Fruit fly (Drosophila melanogaster): ENCODE results near the gene caup.

caup gene

DNA sequence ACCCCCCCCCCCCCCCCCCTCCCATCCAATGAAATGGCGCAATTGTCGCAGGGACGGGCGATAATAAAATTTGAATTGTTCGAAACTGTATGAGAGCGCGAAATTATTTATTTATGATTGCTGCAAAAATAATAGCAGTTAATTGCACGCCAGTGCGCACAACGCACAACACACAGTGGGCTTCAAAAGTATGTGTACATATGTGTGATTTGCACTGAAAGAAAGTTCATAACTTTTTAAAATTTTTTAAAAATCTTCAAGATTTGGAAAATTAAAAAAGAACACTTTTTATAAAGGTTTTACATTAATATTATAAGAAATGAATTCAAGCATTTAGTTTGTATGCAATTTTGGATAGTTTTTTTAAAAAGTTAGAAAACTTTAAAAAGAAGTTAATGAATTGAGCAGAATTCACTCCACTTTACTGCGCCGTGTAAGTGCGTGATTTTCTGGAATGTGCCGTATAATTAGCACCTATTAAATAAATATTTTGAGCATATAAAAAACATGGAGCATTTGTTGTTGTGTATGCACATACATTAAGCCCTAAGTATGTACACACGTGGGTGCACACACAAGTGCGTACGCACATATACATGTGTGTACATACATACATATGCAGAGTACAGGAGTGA, 19.3 kb upstream of the caup start:
- no peak for TF ChIP-seq Sin3A (optimal IDR thresholded peaks at IDR 0.05)
- TF ChIP-seq psq (optimal IDR thresholded peaks at IDR 0.05): no peak
- TF ChIP-seq ttk (optimal IDR thresholded peaks at IDR 0.05): no peak
- no peak for TF ChIP-seq h (optimal IDR thresholded peaks at IDR 0.05)
- no peak for TF ChIP-seq insv (optimal IDR thresholded peaks at IDR 0.05)
- no peak for TF ChIP-seq Myc (optimal IDR thresholded peaks at IDR 0.05)

DNA sequence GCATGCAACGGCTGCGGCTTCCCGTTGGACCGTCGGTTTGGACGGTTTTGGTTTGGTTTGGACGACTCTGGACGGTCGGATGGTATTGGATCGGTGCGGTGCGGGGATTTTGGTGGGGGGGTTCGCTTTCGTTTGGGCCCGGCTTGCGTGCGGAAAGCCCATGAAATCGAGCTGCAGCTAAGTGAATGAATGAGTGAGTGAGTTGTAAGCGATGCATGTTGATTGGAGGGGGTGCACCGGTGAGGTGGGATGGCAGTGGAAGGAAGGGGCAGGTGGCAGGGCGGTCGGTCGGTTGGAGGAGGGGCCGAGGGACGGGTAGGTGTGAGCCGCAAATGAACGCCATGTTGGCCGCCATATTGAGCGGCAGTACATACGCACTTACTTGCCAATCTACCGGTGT, 18.7 kb upstream of the caup start:
- no peak for TF ChIP-seq insv (optimal IDR thresholded peaks at IDR 0.05)
- no peak for TF ChIP-seq Myc (optimal IDR thresholded peaks at IDR 0.05)
- TF ChIP-seq ttk (optimal IDR thresholded peaks at IDR 0.05): no peak
- no peak for TF ChIP-seq psq (optimal IDR thresholded peaks at IDR 0.05)
- TF ChIP-seq h (optimal IDR thresholded peaks at IDR 0.05): no peak
- no peak for TF ChIP-seq Sin3A (optimal IDR thresholded peaks at IDR 0.05)

DNA sequence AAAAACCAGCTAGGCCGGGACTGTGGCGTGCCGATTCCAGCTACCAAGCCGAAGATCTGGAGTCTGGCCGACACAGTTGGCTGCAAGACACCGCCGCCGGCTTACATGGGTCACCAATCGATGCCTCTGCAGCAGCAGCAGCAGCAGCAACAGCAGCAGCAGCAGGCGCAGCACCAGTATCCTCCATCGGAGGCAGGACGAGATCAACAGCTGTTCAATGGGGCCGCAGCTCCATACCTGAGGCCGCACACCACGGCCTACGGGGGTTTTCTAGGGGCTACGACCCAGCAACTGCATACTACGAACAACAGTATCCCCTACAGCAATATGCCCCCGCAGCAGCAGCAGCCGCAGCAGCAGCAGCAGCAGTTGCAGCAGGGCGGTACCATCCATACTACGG, 14.6 kb upstream of the caup start:
- no peak for TF ChIP-seq h (optimal IDR thresholded peaks at IDR 0.05)
- no peak for TF ChIP-seq ttk (optimal IDR thresholded peaks at IDR 0.05)
- TF ChIP-seq psq (optimal IDR thresholded peaks at IDR 0.05): no peak
- no peak for TF ChIP-seq Myc (optimal IDR thresholded peaks at IDR 0.05)

DNA sequence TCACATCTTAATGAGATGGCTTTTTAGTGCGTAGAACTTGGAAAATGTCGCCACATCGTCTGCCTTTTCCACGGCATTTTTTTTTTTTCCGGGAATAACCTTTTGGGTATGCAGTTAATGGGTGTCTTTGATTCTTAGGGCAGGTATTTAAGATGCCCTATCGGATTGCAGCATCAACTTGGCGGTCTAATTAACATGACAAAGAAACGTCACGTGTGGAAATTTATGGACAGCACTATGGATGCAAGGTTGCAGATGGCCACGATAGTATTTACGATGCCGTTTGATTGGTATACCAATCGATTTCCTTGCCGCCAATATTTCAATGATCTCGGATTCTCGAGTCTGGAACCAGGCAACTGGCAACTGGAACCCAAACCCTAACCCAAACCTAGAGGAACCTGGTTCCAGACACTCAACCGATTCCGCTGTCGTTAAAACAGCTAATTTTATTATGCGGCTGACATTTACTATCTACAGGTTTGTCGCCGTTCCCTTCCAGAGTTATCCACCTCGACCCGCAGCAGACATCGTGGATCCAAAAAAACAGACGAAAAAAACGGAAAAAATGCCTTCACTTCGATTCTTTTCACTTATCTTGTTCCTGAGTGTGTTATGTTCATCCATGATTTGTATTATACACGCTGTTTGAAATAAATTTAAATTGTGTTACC, 8.1 kb upstream of the caup start:
- TF ChIP-seq Sin3A (optimal IDR thresholded peaks at IDR 0.05) (no peak), insv (optimal IDR thresholded peaks at IDR 0.05) (no peak), h (optimal IDR thresholded peaks at IDR 0.05) (no peak), Myc (optimal IDR thresholded peaks at IDR 0.05) (no peak), ttk (optimal IDR thresholded peaks at IDR 0.05) (no peak), psq (optimal IDR thresholded peaks at IDR 0.05) (no peak)

DNA sequence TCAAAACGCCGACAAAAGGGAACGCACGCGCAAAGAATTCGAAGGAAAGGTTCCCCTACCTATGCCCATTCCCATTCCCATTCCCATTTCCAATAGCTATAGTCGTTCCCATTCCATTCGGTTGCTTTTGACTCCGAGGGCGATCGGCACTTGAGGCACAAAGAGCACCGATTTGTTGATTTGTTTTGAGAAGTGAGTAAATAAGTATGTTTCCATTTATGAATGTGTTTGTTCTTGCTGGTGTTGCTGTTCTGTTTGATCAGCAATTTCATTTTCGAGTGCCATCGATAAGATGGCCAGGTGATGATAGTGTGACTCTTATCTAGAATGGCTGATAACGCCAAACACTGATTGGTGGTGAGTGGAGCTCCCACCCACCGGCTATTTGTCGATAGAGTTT, 3.1 kb upstream of the caup start:
- no peak for TF ChIP-seq psq (optimal IDR thresholded peaks at IDR 0.05)
- TF ChIP-seq Sin3A (optimal IDR thresholded peaks at IDR 0.05): no peak
- TF ChIP-seq insv (optimal IDR thresholded peaks at IDR 0.05): no peak
- no peak for TF ChIP-seq ttk (optimal IDR thresholded peaks at IDR 0.05)
- TF ChIP-seq h (optimal IDR thresholded peaks at IDR 0.05): no peak
- no peak for TF ChIP-seq Myc (optimal IDR thresholded peaks at IDR 0.05)

DNA sequence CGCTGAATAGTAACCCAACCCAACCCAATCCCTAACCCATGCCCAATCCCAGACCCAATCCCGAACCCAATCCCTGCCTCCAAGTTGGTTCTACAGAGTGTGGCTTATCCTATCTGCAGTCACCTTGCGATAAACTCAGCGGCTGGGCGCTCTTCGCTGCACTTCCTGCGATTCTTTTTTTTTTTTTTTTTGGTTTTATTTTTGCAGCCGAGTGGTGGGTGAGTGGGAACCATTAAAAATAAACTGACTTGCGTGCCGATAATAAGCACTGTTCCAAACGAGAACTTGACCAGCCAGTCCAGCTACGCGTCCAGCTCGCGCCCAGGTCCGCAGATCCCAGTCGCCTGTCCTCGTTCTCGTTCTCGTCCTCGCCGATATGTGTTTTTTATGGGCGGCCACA, 5.6 kb downstream of the caup start:
- no peak for TF ChIP-seq psq (optimal IDR thresholded peaks at IDR 0.05)
- no peak for TF ChIP-seq Sin3A (optimal IDR thresholded peaks at IDR 0.05)
- no peak for TF ChIP-seq h (optimal IDR thresholded peaks at IDR 0.05)
- TF ChIP-seq ttk (optimal IDR thresholded peaks at IDR 0.05): no peak
- no peak for TF ChIP-seq insv (optimal IDR thresholded peaks at IDR 0.05)
- TF ChIP-seq Myc (optimal IDR thresholded peaks at IDR 0.05): no peak

DNA sequence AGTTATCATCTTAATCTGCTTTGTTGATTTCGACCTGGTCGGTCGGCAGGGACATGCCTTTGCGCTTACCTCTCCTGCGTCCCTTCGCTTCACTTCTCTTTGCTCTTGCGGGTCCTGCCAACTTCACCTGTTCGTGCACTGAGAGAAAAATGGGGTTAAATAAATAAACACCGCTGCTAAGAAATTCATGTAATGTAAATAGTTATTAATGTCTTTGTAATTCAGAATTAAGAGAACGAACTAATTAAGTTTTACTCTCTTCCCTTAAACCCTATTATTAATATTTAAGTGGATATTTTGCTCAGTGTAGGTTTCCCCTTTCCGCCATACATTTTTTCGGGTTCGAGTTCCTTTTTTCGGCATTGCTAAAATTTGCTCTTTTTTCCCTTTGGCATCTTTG, 7.0 kb downstream of the caup start:
- TF ChIP-seq Sin3A (optimal IDR thresholded peaks at IDR 0.05) (no peak), insv (optimal IDR thresholded peaks at IDR 0.05) (no peak), h (optimal IDR thresholded peaks at IDR 0.05) (no peak), ttk (optimal IDR thresholded peaks at IDR 0.05) (no peak), psq (optimal IDR thresholded peaks at IDR 0.05) (no peak)

DNA sequence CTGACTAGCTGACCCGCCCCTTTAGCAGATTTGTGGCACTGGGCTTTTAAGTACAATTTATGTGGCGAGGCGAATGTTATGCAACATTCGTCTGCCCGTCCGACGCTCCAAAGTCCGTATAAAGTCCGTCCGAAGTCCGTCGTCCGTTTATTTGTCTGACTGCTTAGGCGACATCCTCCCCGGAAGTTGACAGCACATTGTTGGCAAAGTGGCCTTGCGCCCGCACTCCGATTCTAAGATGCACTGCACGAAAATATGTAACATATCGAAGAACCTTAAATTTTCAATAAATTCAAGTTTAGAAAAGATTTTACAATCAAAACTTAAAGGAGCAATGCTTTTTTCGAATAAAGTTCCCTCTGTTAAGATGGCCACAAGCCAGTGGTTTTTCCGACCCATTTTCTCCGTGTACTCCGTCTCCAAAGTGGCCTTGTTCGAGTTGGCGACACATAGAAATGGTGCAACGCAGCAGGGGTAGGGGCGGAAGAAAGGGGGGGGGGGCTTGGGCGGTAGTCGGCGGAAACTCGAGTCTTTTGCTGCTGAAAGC, 9.5 kb downstream of the caup start:
- TF ChIP-seq psq (optimal IDR thresholded peaks at IDR 0.05): no peak
- TF ChIP-seq Sin3A (optimal IDR thresholded peaks at IDR 0.05): no peak
- no peak for TF ChIP-seq Myc (optimal IDR thresholded peaks at IDR 0.05)
- TF ChIP-seq ttk (optimal IDR thresholded peaks at IDR 0.05): no peak
- TF ChIP-seq h (optimal IDR thresholded peaks at IDR 0.05): no peak
- TF ChIP-seq insv (optimal IDR thresholded peaks at IDR 0.05): no peak

DNA sequence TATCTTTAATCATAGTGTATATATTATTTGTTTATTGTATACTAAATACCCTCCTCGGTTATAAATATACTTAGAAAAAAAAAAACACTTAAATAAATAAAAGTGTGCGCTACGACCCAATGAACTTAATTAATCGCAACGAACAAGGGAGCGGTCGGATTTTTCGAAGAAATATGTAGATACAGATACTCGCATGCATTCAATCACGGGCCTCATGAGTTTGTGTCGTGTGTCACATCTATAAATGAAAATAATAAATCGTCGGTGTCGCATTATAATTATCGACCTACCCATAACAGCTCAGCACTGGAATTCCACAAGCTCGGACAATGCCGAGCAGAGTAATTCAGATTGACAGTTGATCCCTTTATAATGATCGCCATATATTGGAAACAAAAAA, 12.4 kb downstream of the caup start:
- TF ChIP-seq Sin3A (optimal IDR thresholded peaks at IDR 0.05) (no peak), ttk (optimal IDR thresholded peaks at IDR 0.05) (no peak), h (optimal IDR thresholded peaks at IDR 0.05) (no peak), psq (optimal IDR thresholded peaks at IDR 0.05) (no peak), Myc (optimal IDR thresholded peaks at IDR 0.05) (no peak), insv (optimal IDR thresholded peaks at IDR 0.05) (no peak)

DNA sequence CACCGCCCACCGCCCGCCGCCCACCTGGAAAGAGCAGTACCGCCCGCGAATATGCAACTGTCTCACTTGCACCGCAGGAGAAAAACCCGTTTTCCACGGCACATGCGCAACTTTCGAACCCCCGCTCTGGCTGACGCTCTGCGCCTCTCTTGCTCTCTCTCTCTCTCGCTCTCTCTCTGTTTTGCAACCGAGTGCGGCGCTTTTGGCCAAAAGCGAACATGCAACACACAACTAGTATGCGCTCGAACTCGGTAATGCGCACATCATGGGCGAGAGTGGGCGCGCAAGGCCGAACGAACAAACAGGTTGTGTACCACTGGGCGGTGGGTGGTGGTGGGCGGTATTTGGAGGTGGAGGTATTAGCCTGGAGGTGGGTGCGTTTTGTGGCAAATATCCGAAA, 18.3 kb downstream of the caup start:
- no peak for TF ChIP-seq h (optimal IDR thresholded peaks at IDR 0.05)
- no peak for TF ChIP-seq Myc (optimal IDR thresholded peaks at IDR 0.05)
- TF ChIP-seq insv (optimal IDR thresholded peaks at IDR 0.05): no peak
- TF ChIP-seq Sin3A (optimal IDR thresholded peaks at IDR 0.05): no peak
- no peak for TF ChIP-seq ttk (optimal IDR thresholded peaks at IDR 0.05)
- TF ChIP-seq psq (optimal IDR thresholded peaks at IDR 0.05): no peak

DNA sequence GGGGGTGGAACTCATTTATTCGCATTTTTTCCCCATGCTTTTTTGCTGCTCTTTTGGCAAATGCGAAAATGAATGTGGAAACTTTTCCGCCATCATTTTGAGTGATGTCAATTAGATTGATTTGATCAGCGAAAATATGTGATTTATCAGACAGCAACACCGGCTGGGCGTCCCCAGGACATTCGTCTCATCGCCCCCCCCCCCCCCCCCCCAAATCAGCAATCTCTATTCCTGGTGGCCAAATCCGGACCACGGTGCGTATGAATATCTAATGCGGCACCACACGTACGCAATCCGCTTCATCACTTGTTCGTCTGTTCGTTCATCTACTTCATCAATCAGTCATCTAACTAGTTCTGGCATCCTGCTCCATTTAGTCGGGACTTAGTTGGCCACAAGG, 25.6 kb downstream of the caup start:
- TF ChIP-seq ttk (optimal IDR thresholded peaks at IDR 0.05) (no peak), psq (optimal IDR thresholded peaks at IDR 0.05) (no peak), Sin3A (optimal IDR thresholded peaks at IDR 0.05) (no peak), insv (optimal IDR thresholded peaks at IDR 0.05) (no peak), Myc (optimal IDR thresholded peaks at IDR 0.05) (no peak), h (optimal IDR thresholded peaks at IDR 0.05) (no peak)

DNA sequence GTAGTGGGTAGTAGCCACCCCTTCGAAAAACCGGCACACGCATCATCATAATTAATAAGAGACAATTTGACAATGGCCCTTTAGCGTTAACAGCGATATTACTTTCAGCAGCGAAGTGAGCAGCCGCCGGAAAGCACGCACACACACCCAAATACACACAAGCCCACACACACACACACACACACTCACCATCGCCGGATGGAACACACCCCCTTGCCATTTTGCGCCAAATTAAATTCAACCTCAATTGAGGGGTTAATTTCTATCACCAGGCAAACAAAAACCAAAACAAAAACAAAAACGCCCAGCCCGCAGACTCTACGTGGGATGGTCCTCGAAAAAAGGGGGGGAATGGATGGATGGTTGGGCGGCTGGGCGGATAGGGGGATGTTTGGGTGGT, 28.9 kb downstream of the caup start:
- no peak for TF ChIP-seq psq (optimal IDR thresholded peaks at IDR 0.05)
- no peak for TF ChIP-seq Myc (optimal IDR thresholded peaks at IDR 0.05)
- TF ChIP-seq insv (optimal IDR thresholded peaks at IDR 0.05): no peak
- no peak for TF ChIP-seq Sin3A (optimal IDR thresholded peaks at IDR 0.05)
- no peak for TF ChIP-seq ttk (optimal IDR thresholded peaks at IDR 0.05)
- no peak for TF ChIP-seq h (optimal IDR thresholded peaks at IDR 0.05)
